Fruit fly (Drosophila melanogaster) whole organism, embryonic: ENCODE results near the gene CG14636.

ENCODE experiments used
- ATbp ChIP-seq: fragments of 200-800 bp; sonication (Bioruptor generic); optimal IDR thresholded peaks from 2 replicates; lab custom pipeline; 2017; ENCODE audit warnings: missing biosample characterization, mild to moderate bottlenecking, missing genetic modification characterization, missing genetic modification reagents
- Aef1 ChIP-seq: fragments of 200-800 bp; sonication (Bioruptor generic); IDR thresholded peaks from 3 replicates; pipeline ENCODE4 v1.3.6; 2022; ENCODE audit warnings: missing biosample characterization, missing genetic modification characterization
- B-H1 ChIP-seq: fragments of 200-800 bp; sonication (Bioruptor generic); IDR thresholded peaks from 3 replicates; pipeline ENCODE4 v1.3.6; 2022; ENCODE audit warnings: missing biosample characterization, missing genetic modification characterization
- CG10431 ChIP-seq: fragments of 200-800 bp; sonication (Bioruptor generic); optimal IDR thresholded peaks from 3 replicates; lab custom pipeline; 2018; ENCODE audit warnings: missing biosample characterization, mild to moderate bottlenecking, missing genetic modification characterization
- CG11085 ChIP-seq: fragments of 200-800 bp; sonication (Bioruptor generic); IDR thresholded peaks from 2 replicates; pipeline ENCODE4 v1.3.6; 2022; ENCODE audit warnings: missing biosample characterization, missing genetic modification characterization
- CG12236 ChIP-seq: fragments of 200-800 bp; sonication (Bioruptor generic); optimal IDR thresholded peaks from 2 replicates; lab custom pipeline; 2016; ENCODE audit warnings: missing biosample characterization, missing genetic modification characterization
- CG15011 ChIP-seq: fragments of 200-800 bp; sonication (Bioruptor generic); optimal IDR thresholded peaks from 3 replicates; lab custom pipeline; 2018; ENCODE audit warnings: missing biosample characterization, mild to moderate bottlenecking, missing genetic modification characterization
- CG17359 ChIP-seq: fragments of 200-800 bp; sonication (Bioruptor generic); optimal IDR thresholded peaks from 3 replicates; lab custom pipeline; 2018; ENCODE audit warnings: missing biosample characterization, mild to moderate bottlenecking, missing genetic modification characterization, moderate library complexity
- CG2116 ChIP-seq: fragments of 200-800 bp; sonication (Bioruptor generic); optimal IDR thresholded peaks from 3 replicates; lab custom pipeline; 2018; ENCODE audit warnings: missing biosample characterization, mild to moderate bottlenecking, missing genetic modification characterization
- CG2678 ChIP-seq: fragments of 200-800 bp; sonication (Bioruptor generic); optimal IDR thresholded peaks from 3 replicates; lab custom pipeline; 2019; ENCODE audit warnings: missing biosample characterization, mild to moderate bottlenecking, missing genetic modification characterization, moderate library complexity
- CG2889 ChIP-seq: fragments of 200-800 bp; sonication (Bioruptor generic); IDR thresholded peaks from 3 replicates; pipeline ENCODE4 v1.3.6; 2022; ENCODE audit warnings: missing biosample characterization, missing genetic modification characterization
- CG30020 ChIP-seq: fragments of 200-800 bp; optimal IDR thresholded peaks from 2 replicates; lab custom pipeline; 2019; ENCODE audit warnings: missing biosample characterization, mild to moderate bottlenecking, missing genetic modification characterization, moderate library complexity
- CG31224 ChIP-seq: fragments of 200-800 bp; sonication (Bioruptor generic); IDR thresholded peaks from 2 replicates; pipeline ENCODE4 v1.3.6; 2022; ENCODE audit warnings: missing biosample characterization, missing genetic modification characterization
- CG31441 ChIP-seq: fragments of 200-800 bp; sonication (Bioruptor generic); IDR thresholded peaks from 2 replicates; pipeline ENCODE4 v1.3.6; 2022; ENCODE audit warnings: missing biosample characterization, missing genetic modification characterization
- CG3281 ChIP-seq: fragments of 200-800 bp; sonication (Bioruptor generic); optimal IDR thresholded peaks from 3 replicates; lab custom pipeline; 2017; ENCODE audit warnings: missing biosample characterization, mild to moderate bottlenecking, missing genetic modification characterization
- CG33213 ChIP-seq: fragments of 200-800 bp; sonication (Bioruptor generic); optimal IDR thresholded peaks from 3 replicates; lab custom pipeline; 2016; ENCODE audit warnings: missing biosample characterization, missing genetic modification characterization
- CG34422 ChIP-seq: fragments of 200-800 bp; sonication (Bioruptor generic); IDR thresholded peaks from 3 replicates; pipeline ENCODE4 v1.3.6; 2022; ENCODE audit warnings: missing biosample characterization, missing genetic modification characterization
- CG7556 ChIP-seq: fragments of 200-800 bp; sonication (Bioruptor generic); optimal IDR thresholded peaks from 2 replicates; lab custom pipeline; 2017; ENCODE audit warnings: missing biosample characterization, mild to moderate bottlenecking, missing genetic modification characterization
- Camta ChIP-seq: fragments of 200-800 bp; sonication (Bioruptor generic); optimal IDR thresholded peaks from 2 replicates; lab custom pipeline; 2016; ENCODE audit warnings: missing biosample characterization, missing genetic modification characterization
- D19B ChIP-seq: fragments of 200-800 bp; sonication (Bioruptor generic); optimal IDR thresholded peaks from 2 replicates; lab custom pipeline; 2017; ENCODE audit warnings: missing biosample characterization, mild to moderate bottlenecking, missing genetic modification characterization
- Dek ChIP-seq: fragments of 200-800 bp; sonication (Bioruptor generic); optimal IDR thresholded peaks from 3 replicates; lab custom pipeline; 2019; ENCODE audit warnings: missing biosample characterization, mild to moderate bottlenecking, missing genetic modification characterization, moderate library complexity
- Eip74EF ChIP-seq, 2 experiments: fragments of 200-800 bp in 1 of 2; fragments of >200 bp in 1 of 2; sonication (Bioruptor generic) in 1 of 2; optimal IDR thresholded peaks; 2 replicates each; lab custom pipeline; 2017 to 2019; ENCODE audit warnings: missing biosample characterization in 2 of 2, missing genetic modification characterization in 2 of 2, mild to moderate bottlenecking in 1 of 2, moderate library complexity in 1 of 2
- Gsc ChIP-seq: fragments of 200-800 bp; sonication (Bioruptor generic); IDR thresholded peaks from 2 replicates; pipeline ENCODE4 v1.3.6; 2022; ENCODE audit warnings: missing biosample characterization, missing genetic modification characterization
- H15 ChIP-seq: fragments of 200-800 bp; sonication (Bioruptor generic); IDR thresholded peaks from 3 replicates; pipeline ENCODE4 v1.3.6; 2022; ENCODE audit warnings: missing biosample characterization, missing genetic modification characterization
- HmgD ChIP-seq: fragments of 200-800 bp; sonication (Bioruptor generic); optimal IDR thresholded peaks from 3 replicates; lab custom pipeline; 2016; ENCODE audit warnings: missing biosample characterization, missing genetic modification characterization
- Hr78 ChIP-seq, 2 experiments: fragments of 200-800 bp in 1 of 2; fragments of >200 bp in 1 of 2; sonication (Bioruptor generic) in 1 of 2; optimal IDR thresholded peaks; 2 replicates each; lab custom pipeline; 2017 to 2019; ENCODE audit warnings: missing biosample characterization in 2 of 2, missing genetic modification characterization in 2 of 2, mild to moderate bottlenecking in 1 of 2, moderate library complexity in 1 of 2
- Oli ChIP-seq: fragments of 200-800 bp; sonication (Bioruptor generic); optimal IDR thresholded peaks from 2 replicates; lab custom pipeline; 2018; ENCODE audit warnings: missing biosample characterization, mild to moderate bottlenecking, missing genetic modification characterization, moderate library complexity
- Scr ChIP-seq: fragments of 200-800 bp; sonication (Bioruptor generic); IDR thresholded peaks from 2 replicates; pipeline ENCODE4 v1.3.6; 2022; ENCODE audit warnings: missing biosample characterization, missing genetic modification characterization; ENCODE audit not compliant: partially characterized antibody
- Side ChIP-seq: fragments of 200-800 bp; sonication (Bioruptor generic); optimal IDR thresholded peaks from 2 replicates; lab custom pipeline; 2016; ENCODE audit warnings: missing biosample characterization, missing genetic modification characterization
- Usf ChIP-seq: fragments of 200-800 bp; sonication (Bioruptor generic); optimal IDR thresholded peaks from 2 replicates; lab custom pipeline; 2017; ENCODE audit warnings: missing genotype, missing biosample characterization, missing genetic modification characterization
- ase ChIP-seq: fragments of 200-800 bp; sonication (Bioruptor generic); IDR thresholded peaks from 3 replicates; pipeline ENCODE4 v1.3.6; 2022; ENCODE audit warnings: missing biosample characterization, missing genetic modification characterization
- chinmo ChIP-seq: fragments of 200-800 bp; sonication (Bioruptor generic); IDR thresholded peaks from 4 replicates; pipeline ENCODE4 v1.3.6; 2022; ENCODE audit warnings: missing biosample characterization, missing genetic modification characterization; ENCODE audit not compliant: partially characterized antibody
- ewg ChIP-seq: fragments of 200-800 bp; sonication (Bioruptor generic); optimal IDR thresholded peaks from 3 replicates; lab custom pipeline; 2017; ENCODE audit warnings: mild to moderate bottlenecking, missing biosample characterization, missing genetic modification reagents, missing genetic modification characterization
- gcm2 ChIP-seq: fragments of 200-800 bp; sonication (Bioruptor generic); optimal IDR thresholded peaks from 2 replicates; lab custom pipeline; 2016; ENCODE audit warnings: missing biosample characterization, missing genetic modification characterization
- gfzf ChIP-seq: fragments of 200-800 bp; sonication (Bioruptor generic); optimal IDR thresholded peaks from 2 replicates; lab custom pipeline; 2016; ENCODE audit warnings: missing biosample characterization, mild to moderate bottlenecking, missing genetic modification characterization, moderate library complexity
- grn ChIP-seq: fragments of 200-800 bp; sonication (Bioruptor generic); optimal IDR thresholded peaks from 3 replicates; lab custom pipeline; 2017; ENCODE audit warnings: missing biosample characterization, missing genetic modification characterization
- h ChIP-seq: fragments of >200 bp; optimal IDR thresholded peaks from 2 replicates; lab custom pipeline; 2017
- hb ChIP-seq: fragments of 200-800 bp; sonication (Bioruptor generic); IDR thresholded peaks from 3 replicates; pipeline ENCODE4 v1.3.6; 2022; ENCODE audit warnings: missing biosample characterization, missing genetic modification characterization; ENCODE audit not compliant: partially characterized antibody
- hkb ChIP-seq, 2 experiments: fragments of 200-800 bp in 1 of 2; fragments of >200 bp in 1 of 2; sonication (Bioruptor generic) in 1 of 2; IDR thresholded peaks in 1 of 2; optimal IDR thresholded peaks in 1 of 2; 2 replicates each; pipeline versions ENCODE4 v1.3.6 to Lab custom; 2017 to 2022; ENCODE audit warnings: missing biosample characterization in 1 of 2, missing genetic modification characterization in 1 of 2
- ind ChIP-seq: fragments of 200-800 bp; sonication (Bioruptor generic); optimal IDR thresholded peaks from 3 replicates; lab custom pipeline; 2016; ENCODE audit warnings: missing biosample characterization, missing genetic modification characterization
- mam ChIP-seq: fragments of 200-800 bp; sonication (Bioruptor generic); optimal IDR thresholded peaks from 3 replicates; lab custom pipeline; 2016; ENCODE audit warnings: missing biosample characterization, missing genetic modification characterization
- mirr ChIP-seq: fragments of 200-800 bp; sonication (Bioruptor generic); optimal IDR thresholded peaks from 3 replicates; lab custom pipeline; 2018; ENCODE audit warnings: missing biosample characterization, mild to moderate bottlenecking, missing genetic modification characterization
- onecut ChIP-seq: fragments of 200-800 bp; sonication (Bioruptor generic); IDR thresholded peaks from 2 replicates; pipeline ENCODE4 v1.3.6; 2022; ENCODE audit warnings: missing biosample characterization, missing genetic modification characterization
- otp ChIP-seq: fragments of 200-800 bp; sonication (Bioruptor generic); IDR thresholded peaks from 3 replicates; pipeline ENCODE4, ENCODE4 v1.3.6; 2022; ENCODE audit warnings: missing biosample characterization, missing genetic modification characterization
- repo ChIP-seq: fragments of 200-800 bp; sonication (Bioruptor generic); optimal IDR thresholded peaks from 2 replicates; lab custom pipeline; 2016; ENCODE audit warnings: missing biosample characterization, missing genetic modification characterization
- rib ChIP-seq: fragments of 200-800 bp; sonication (Bioruptor generic); IDR thresholded peaks from 2 replicates; pipeline ENCODE4 v1.3.6; 2022; ENCODE audit warnings: missing biosample characterization, missing genetic modification characterization
- run ChIP-seq: fragments of 200-800 bp; sonication (Bioruptor generic); optimal IDR thresholded peaks from 3 replicates; lab custom pipeline; 2018; ENCODE audit warnings: missing biosample characterization, mild to moderate bottlenecking, missing genetic modification characterization
- so ChIP-seq: fragments of 200-800 bp; sonication (Bioruptor generic); IDR thresholded peaks from 3 replicates; pipeline ENCODE4 v1.3.6; 2022; ENCODE audit warnings: missing biosample characterization, missing genetic modification characterization
- sr ChIP-seq: fragments of 200-800 bp; sonication (Bioruptor generic); IDR thresholded peaks from 3 replicates; pipeline ENCODE4 v1.3.6; 2022; ENCODE audit warnings: missing biosample characterization, missing genetic modification characterization
- tgo ChIP-seq: fragments of 200-800 bp; sonication (Bioruptor generic); IDR thresholded peaks from 3 replicates; pipeline ENCODE4 v1.3.6; 2022; ENCODE audit warnings: missing biosample characterization, missing genetic modification characterization
- yki ChIP-seq: fragments of >200 bp; optimal IDR thresholded peaks from 3 replicates; lab custom pipeline; 2018

CG14636 gene

DNA sequence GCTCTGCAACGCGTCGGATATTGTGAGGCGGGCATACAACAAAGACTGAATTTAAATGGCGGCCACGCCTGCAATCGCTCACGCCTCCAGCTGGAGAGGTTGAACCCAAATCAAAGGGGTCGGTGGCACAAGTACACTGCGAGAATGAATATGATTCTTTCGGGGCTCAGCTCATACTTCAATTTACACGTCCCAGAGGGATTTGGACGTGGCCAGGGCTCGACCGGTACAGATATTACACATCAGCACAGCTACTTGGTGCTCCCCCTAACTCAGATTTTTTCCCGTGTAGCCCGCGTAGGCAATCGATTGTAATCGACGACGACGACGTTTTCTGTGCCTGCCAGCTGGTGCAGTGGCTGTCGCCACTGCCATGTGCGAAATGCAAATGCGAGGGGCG, 1.1 kb downstream of the CG14636 start (continued):
- TF ChIP-seq rib (peak; percentile 46; the same call in 1 of the 2 replicates), ind (GFP tag; lab: Kevin White, UChicago) (peak; percentile 88), hb (GFP tag; lab: Robert Waterston, UW) (no peak), run (tag; lab: Kevin White, UChicago) (peak; percentile 50), mirr (GFP tag; lab: Kevin White, UChicago) (peak; percentile 29), CG2116 (GFP tag; lab: Kevin White, UChicago) (no peak), CG7556 (GFP tag; lab: Kevin White, UChicago) (peak; percentile 55), CG3281 (peak; percentile 55), CG12236 (peak; percentile 27), Oli (tag; lab: Kevin White, UChicago) (peak; percentile 79), so (GFP tag; lab: Robert Waterston, UW) (peak; percentile 88), tgo (GFP tag; lab: Robert Waterston, UW) (peak; percentile 90), grn (GFP tag; lab: Kevin White, UChicago) (peak; percentile 57), HmgD (GFP tag; lab: Kevin White, UChicago) (peak; percentile 48), yki (lab: Kevin White, UChicago) (no peak), otp (peak; percentile 83), CG17359 (tag; lab: Kevin White, UChicago) (peak; percentile 87), Gsc (GFP tag; lab: Robert Waterston, UW) (peak; percentile 79), Hr78 (GFP tag; optimal IDR thresholded peaks at IDR 0.05; lab: Kevin White, UChicago) (peak in 1 of 2 experiments; percentile 78), repo (peak; percentile 67), CG34422 (GFP tag; lab: Robert Waterston, UW) (peak; percentile 90), CG15011 (GFP tag; lab: Kevin White, UChicago) (no peak), CG30020 (tag; lab: Kevin White, UChicago) (no peak), ATbp (peak; percentile 87), h (no peak), Aef1 (peak; percentile 90), sr (GFP tag; lab: Robert Waterston, UW) (peak; percentile 89; the same call in 2 of the 3 replicates), ewg (GFP tag; lab: Kevin White, UChicago) (peak; percentile 66), CG33213 (GFP tag; lab: Kevin White, UChicago) (peak; percentile 73), gcm2 (GFP tag; lab: Kevin White, UChicago) (peak; percentile 69), CG10431 (GFP tag; lab: Kevin White, UChicago) (no peak), Scr (GFP tag; lab: Robert Waterston, UW) (no peak), hkb (optimal IDR thresholded peaks at IDR 0.05; lab: Kevin White, UChicago) (no peak), hkb (GFP tag; IDR thresholded peaks at IDR 0.05; lab: Robert Waterston, UW) (peak; percentile 92), CG11085 (peak; percentile 73), Camta (GFP tag; lab: Kevin White, UChicago) (peak; percentile 60), CG31224 (peak; percentile 75), CG2678 (peak; percentile 75), ase (GFP tag; lab: Robert Waterston, UW) (peak; percentile 87), CG31441 (GFP tag; lab: Robert Waterston, UW) (peak; percentile 75), Eip74EF (GFP tag; optimal IDR thresholded peaks at IDR 0.05; lab: Kevin White, UChicago) (peak in 1 of 2 experiments; percentile 53), Usf (GFP tag; lab: Kevin White, UChicago) (no peak), B-H1 (GFP tag; lab: Robert Waterston, UW) (peak; percentile 85), CG2889 (GFP tag; lab: Robert Waterston, UW) (peak; percentile 63; the same call in 1 of the 3 replicates), onecut (GFP tag; lab: Robert Waterston, UW) (peak; percentile 84), H15 (GFP tag; lab: Robert Waterston, UW) (peak; percentile 89), D19B (GFP tag; lab: Kevin White, UChicago) (no peak), gfzf (GFP tag; lab: Kevin White, UChicago) (no peak), mam (GFP tag; lab: Kevin White, UChicago) (peak; percentile 66), chinmo (GFP tag; lab: Robert Waterston, UW) (no peak), Side (peak; percentile 69), Dek (peak; percentile 44)
